Fruit fly (Drosophila melanogaster) whole organism, embryonic: ENCODE data around the gene Rab39.

Source experiments
- Abd-B ChIP-seq: fragments of 200-800 bp; sonication (Bioruptor generic); optimal IDR thresholded peaks from 2 replicates; lab custom pipeline; 2018; ENCODE audit warnings: missing biosample characterization, mild to moderate bottlenecking, missing genetic modification characterization, moderate library complexity
- Adf1 ChIP-seq: fragments of 200-800 bp; sonication (Bioruptor generic); IDR thresholded peaks from 2 replicates; pipeline ENCODE4 v1.3.6; 2022; ENCODE audit warnings: missing biosample characterization, missing genetic modification characterization
- Atf-2 ChIP-seq: fragments of 200-800 bp; sonication (Bioruptor generic); optimal IDR thresholded peaks from 2 replicates; lab custom pipeline; 2016; ENCODE audit warnings: missing biosample characterization, missing genetic modification characterization
- C15 ChIP-seq: fragments of 200-800 bp; sonication (Bioruptor generic); IDR thresholded peaks from 3 replicates; pipeline ENCODE4 v1.3.6; 2022; ENCODE audit warnings: missing biosample characterization, missing genetic modification characterization
- CG10462 ChIP-seq: fragments of 200-800 bp; sonication (Bioruptor generic); optimal IDR thresholded peaks from 2 replicates; lab custom pipeline; 2016; ENCODE audit warnings: missing biosample characterization, missing genetic modification characterization
- CG10654 ChIP-seq: fragments of 200-800 bp; sonication (Bioruptor generic); optimal IDR thresholded peaks from 2 replicates; lab custom pipeline; 2016; ENCODE audit warnings: missing biosample characterization, missing genetic modification characterization
- CG11085 ChIP-seq: fragments of 200-800 bp; sonication (Bioruptor generic); IDR thresholded peaks from 2 replicates; pipeline ENCODE4 v1.3.6; 2022; ENCODE audit warnings: missing biosample characterization, missing genetic modification characterization
- CG11398 ChIP-seq: fragments of 200-800 bp; sonication (Bioruptor generic); optimal IDR thresholded peaks from 2 replicates; lab custom pipeline; 2016; ENCODE audit warnings: missing biosample characterization, missing genetic modification characterization
- CG11723 ChIP-seq: fragments of 200-800 bp; sonication (Bioruptor generic); optimal IDR thresholded peaks from 2 replicates; lab custom pipeline; 2017; ENCODE audit warnings: missing biosample characterization, mild to moderate bottlenecking, missing genetic modification characterization
- CG13123 ChIP-seq: fragments of 200-800 bp; sonication (Bioruptor generic); optimal IDR thresholded peaks from 2 replicates; lab custom pipeline; 2016; ENCODE audit warnings: missing biosample characterization, missing genetic modification characterization
- CG13296 ChIP-seq: fragments of 200-800 bp; sonication (Bioruptor generic); optimal IDR thresholded peaks from 3 replicates; lab custom pipeline; 2018; ENCODE audit warnings: missing biosample characterization, mild to moderate bottlenecking, missing genetic modification characterization
- CG13775 ChIP-seq: fragments of 200-800 bp; sonication (Bioruptor generic); optimal IDR thresholded peaks from 3 replicates; lab custom pipeline; 2017; ENCODE audit warnings: missing biosample characterization, mild to moderate bottlenecking, missing genetic modification characterization
- CG14050 ChIP-seq: fragments of 200-800 bp; sonication (Bioruptor generic); IDR thresholded peaks from 3 replicates; pipeline ENCODE4 v1.3.6; 2022; ENCODE audit warnings: missing biosample characterization, missing genetic modification characterization
- CG15269 ChIP-seq: fragments of 200-800 bp; sonication (Bioruptor generic); optimal IDR thresholded peaks from 2 replicates; lab custom pipeline; 2018; ENCODE audit warnings: missing biosample characterization, mild to moderate bottlenecking, missing genetic modification characterization, moderate library complexity
- CG15479 ChIP-seq: fragments of 200-800 bp; sonication (Bioruptor generic); optimal IDR thresholded peaks from 3 replicates; lab custom pipeline; 2019; ENCODE audit warnings: missing biosample characterization, mild to moderate bottlenecking, missing genetic modification characterization, moderate library complexity
- CG16813 ChIP-seq: fragments of 200-800 bp; sonication (Bioruptor generic); IDR thresholded peaks from 3 replicates; pipeline ENCODE4 v1.3.6; 2022; ENCODE audit warnings: missing biosample characterization, missing genetic modification characterization; ENCODE audit not compliant: partially characterized antibody
- CG17359 ChIP-seq: fragments of 200-800 bp; sonication (Bioruptor generic); optimal IDR thresholded peaks from 3 replicates; lab custom pipeline; 2018; ENCODE audit warnings: missing biosample characterization, mild to moderate bottlenecking, missing genetic modification characterization, moderate library complexity
- CG17385 ChIP-seq: fragments of 200-800 bp; sonication (Bioruptor generic); optimal IDR thresholded peaks from 3 replicates; lab custom pipeline; 2018; ENCODE audit warnings: missing biosample characterization, mild to moderate bottlenecking, missing genetic modification characterization
- CG18476 ChIP-seq: fragments of 200-800 bp; sonication (Bioruptor generic); optimal IDR thresholded peaks from 2 replicates; lab custom pipeline; 2016; ENCODE audit warnings: missing biosample characterization, mild to moderate bottlenecking, missing genetic modification characterization
- CG2875 ChIP-seq: fragments of 200-800 bp; sonication (Bioruptor generic); optimal IDR thresholded peaks from 2 replicates; lab custom pipeline; 2017; ENCODE audit warnings: missing biosample characterization, mild to moderate bottlenecking, missing genetic modification characterization, missing genetic modification reagents
- CG30403 ChIP-seq: fragments of 200-800 bp; sonication (Bioruptor generic); optimal IDR thresholded peaks from 3 replicates; lab custom pipeline; 2016; ENCODE audit warnings: missing biosample characterization, missing genetic modification characterization
- CG30431 ChIP-seq: fragments of 200-800 bp; sonication (Bioruptor generic); optimal IDR thresholded peaks from 2 replicates; lab custom pipeline; 2017; ENCODE audit warnings: missing biosample characterization, missing genetic modification characterization
- CG31224 ChIP-seq: fragments of 200-800 bp; sonication (Bioruptor generic); IDR thresholded peaks from 2 replicates; pipeline ENCODE4 v1.3.6; 2022; ENCODE audit warnings: missing biosample characterization, missing genetic modification characterization
- CG6272 ChIP-seq: fragments of 200-800 bp; sonication (Bioruptor generic); IDR thresholded peaks from 2 replicates; pipeline ENCODE4 v1.3.6; 2022; ENCODE audit warnings: missing biosample characterization, missing genetic modification characterization
- CG6654 ChIP-seq: fragments of 200-800 bp; sonication (Bioruptor generic); optimal IDR thresholded peaks from 2 replicates; lab custom pipeline; 2017; ENCODE audit warnings: missing biosample characterization, mild to moderate bottlenecking, missing genetic modification characterization
- CG7928 ChIP-seq: fragments of 200-800 bp; sonication (Bioruptor generic); optimal IDR thresholded peaks from 2 replicates; lab custom pipeline; 2017; ENCODE audit warnings: missing biosample characterization, mild to moderate bottlenecking, missing genetic modification characterization
- CG8281 ChIP-seq: fragments of 200-800 bp; sonication (Bioruptor generic); optimal IDR thresholded peaks from 2 replicates; lab custom pipeline; 2018; ENCODE audit warnings: missing biosample characterization, mild to moderate bottlenecking, missing genetic modification characterization, moderate library complexity
- CTCF ChIP-seq: fragments of 200-800 bp; sonication (Bioruptor generic); optimal IDR thresholded peaks from 2 replicates; lab custom pipeline; 2017; ENCODE audit warnings: missing biosample characterization, mild to moderate bottlenecking, missing genetic modification characterization, moderate library complexity
- Deaf1 ChIP-seq: fragments of 200-800 bp; optimal IDR thresholded peaks from 3 replicates; lab custom pipeline; 2019; ENCODE audit warnings: missing biosample characterization, mild to moderate bottlenecking, missing genetic modification characterization, moderate library complexity
- Drgx ChIP-seq: fragments of 200-800 bp; sonication (Bioruptor generic); IDR thresholded peaks from 2 replicates; pipeline ENCODE4 v1.3.6; 2022; ENCODE audit warnings: missing biosample characterization, missing genetic modification characterization
- E2f2 ChIP-seq: fragments of 200-800 bp; sonication (Bioruptor generic); IDR thresholded peaks from 2 replicates; pipeline ENCODE4 v1.3.6; 2022; ENCODE audit warnings: missing biosample characterization, missing genetic modification characterization
- Kr ChIP-seq: fragments of 200-800 bp; sonication (Bioruptor generic); optimal IDR thresholded peaks from 2 replicates; lab custom pipeline; 2017; ENCODE audit warnings: missing biosample characterization, mild to moderate bottlenecking, missing genetic modification characterization
- MESR4 ChIP-seq: fragments of 200-800 bp; sonication (Bioruptor generic); optimal IDR thresholded peaks from 2 replicates; lab custom pipeline; 2018; ENCODE audit warnings: missing biosample characterization, mild to moderate bottlenecking, missing genetic modification characterization, moderate library complexity
- Nf-YB ChIP-seq: fragments of 200-800 bp; sonication (Bioruptor generic); optimal IDR thresholded peaks from 3 replicates; lab custom pipeline; 2019; ENCODE audit warnings: missing biosample characterization, mild to moderate bottlenecking, missing genetic modification characterization, moderate library complexity
- Sry-δ ChIP-seq: fragments of 200-800 bp; sonication (Bioruptor generic); optimal IDR thresholded peaks from 2 replicates; lab custom pipeline; 2016; ENCODE audit warnings: missing biosample characterization, missing genetic modification characterization
- da ChIP-seq: fragments of 200-800 bp; sonication (Bioruptor generic); optimal IDR thresholded peaks from 2 replicates; lab custom pipeline; 2016; ENCODE audit warnings: missing biosample characterization, missing genetic modification characterization
- dimm ChIP-seq: fragments of 200-800 bp; sonication (Bioruptor generic); IDR thresholded peaks from 2 replicates; pipeline ENCODE4 v1.3.6; 2022; ENCODE audit warnings: missing biosample characterization, missing genetic modification characterization
- dpn ChIP-seq, 2 experiments: fragments of 200-800 bp; sonication (Bioruptor generic); optimal IDR thresholded peaks; 3 replicates each; lab custom pipeline; 2016; ENCODE audit warnings: missing biosample characterization in 2 of 2, missing genetic modification characterization in 2 of 2
- emc ChIP-seq: fragments of 200-800 bp; sonication (Bioruptor generic); optimal IDR thresholded peaks from 2 replicates; lab custom pipeline; 2016; ENCODE audit warnings: missing biosample characterization, missing genetic modification characterization
- gt ChIP-seq: fragments of 200-800 bp; sonication (Bioruptor generic); IDR thresholded peaks from 2 replicates; pipeline ENCODE4 v1.3.6; 2022; ENCODE audit warnings: missing biosample characterization, missing genetic modification characterization
- ind ChIP-seq: fragments of 200-800 bp; sonication (Bioruptor generic); optimal IDR thresholded peaks from 3 replicates; lab custom pipeline; 2016; ENCODE audit warnings: missing biosample characterization, missing genetic modification characterization
- jing ChIP-seq: fragments of 200-800 bp; sonication (Bioruptor generic); optimal IDR thresholded peaks from 2 replicates; lab custom pipeline; 2018; ENCODE audit warnings: missing biosample characterization, mild to moderate bottlenecking, missing genetic modification characterization
- maf-S ChIP-seq: fragments of 200-800 bp; sonication (Bioruptor generic); optimal IDR thresholded peaks from 2 replicates; lab custom pipeline; 2016; ENCODE audit warnings: missing biosample characterization, missing genetic modification characterization
- p53 ChIP-seq: fragments of 200-800 bp; sonication (Bioruptor generic); optimal IDR thresholded peaks from 2 replicates; lab custom pipeline; 2016; ENCODE audit warnings: missing biosample characterization, missing genetic modification characterization
- pros ChIP-seq: fragments of 200-800 bp; sonication (Bioruptor generic); optimal IDR thresholded peaks from 3 replicates; lab custom pipeline; 2019; ENCODE audit warnings: missing biosample characterization, mild to moderate bottlenecking, missing genetic modification characterization, moderate library complexity
- pzg ChIP-seq: fragments of 200-800 bp; sonication (Bioruptor generic); optimal IDR thresholded peaks from 3 replicates; lab custom pipeline; 2018; ENCODE audit warnings: missing biosample characterization, mild to moderate bottlenecking, missing genetic modification characterization, moderate library complexity
- tgo ChIP-seq: fragments of 200-800 bp; sonication (Bioruptor generic); IDR thresholded peaks from 3 replicates; pipeline ENCODE4 v1.3.6; 2022; ENCODE audit warnings: missing biosample characterization, missing genetic modification characterization
- ttk ChIP-seq: fragments of 200-800 bp; sonication (Bioruptor generic); IDR thresholded peaks from 2 replicates; pipeline ENCODE4 v2.1.2; 2022; ENCODE audit warnings: missing biosample characterization, missing genetic modification characterization
- tx ChIP-seq: fragments of 200-800 bp; sonication (Bioruptor generic); optimal IDR thresholded peaks from 2 replicates; lab custom pipeline; 2016; ENCODE audit warnings: missing biosample characterization, missing genetic modification characterization

Gene Rab39

DNA sequence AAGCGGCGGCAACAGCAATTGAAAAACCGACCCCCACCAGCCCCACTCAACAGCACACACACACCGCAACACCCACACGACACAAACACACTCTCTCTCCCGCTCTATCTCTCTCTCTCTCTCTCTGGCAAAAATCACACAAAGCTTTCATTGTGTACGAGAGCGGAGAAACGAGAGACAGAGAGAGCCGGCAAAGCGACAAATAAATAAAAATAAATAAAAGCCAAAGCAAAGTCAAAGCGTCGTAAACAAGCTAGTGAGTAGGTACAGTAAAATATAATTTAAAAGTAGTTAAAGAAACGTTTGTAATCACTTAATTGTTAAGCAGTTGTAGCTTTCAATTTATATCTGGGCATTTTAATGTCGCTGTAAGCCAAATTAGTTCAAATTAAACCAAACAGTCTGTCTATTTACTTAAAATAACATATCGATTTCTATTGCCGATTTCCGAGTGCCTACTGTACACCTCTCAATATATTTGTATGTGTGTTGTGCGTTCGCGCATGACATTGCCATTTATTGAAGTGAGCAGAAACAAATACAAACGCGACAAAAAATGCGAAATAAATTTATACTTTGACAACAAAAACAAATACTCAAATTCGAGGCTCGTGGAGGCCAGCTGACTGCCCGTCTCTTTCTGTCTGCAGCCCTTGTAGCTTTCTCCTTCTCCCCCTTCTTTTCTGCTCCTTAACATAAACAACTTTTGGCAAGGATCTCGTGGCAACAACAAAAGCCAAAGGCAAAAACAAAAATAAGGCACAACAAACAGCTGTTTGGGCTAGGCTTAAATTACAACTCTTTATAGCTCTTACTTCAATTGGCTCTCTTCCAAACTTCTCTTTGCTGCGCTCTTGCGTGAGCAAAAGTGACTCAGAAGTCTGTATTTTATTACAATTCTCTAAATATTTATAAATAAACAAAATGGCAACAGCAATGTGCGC, 37.7 kb upstream of the Rab39 start (continued):
- TF ChIP-seq CG6654 (GFP tag; lab: Kevin White, UChicago) (peak; percentile 59), Sry-δ (peak; percentile 47), CG15479 (GFP tag; lab: Kevin White, UChicago) (no peak), ind (GFP tag; lab: Kevin White, UChicago) (peak; percentile 94), CG17385 (peak; percentile 91), Drgx (GFP tag; lab: Robert Waterston, UW) (peak; percentile 97), C15 (GFP tag; lab: Robert Waterston, UW) (peak; percentile 84; the same call in 2 of the 3 replicates), pzg (GFP tag; lab: Kevin White, UChicago) (peak; percentile 8), dpn (GFP tag; optimal IDR thresholded peaks at IDR 0.05; lab: Kevin White, UChicago) (peak; percentile 90 to 91), pros (no peak), CG13775 (GFP tag; lab: Kevin White, UChicago) (peak; percentile 83), dimm (GFP tag; lab: Robert Waterston, UW) (peak; percentile 55; the same call in 1 of the 2 replicates), Adf1 (GFP tag; lab: Robert Waterston, UW) (peak; percentile 80), CG18476 (peak; percentile 83), CG31224 (peak; percentile 85), CG8281 (tag; lab: Kevin White, UChicago) (peak; percentile 72), Nf-YB (GFP tag; lab: Kevin White, UChicago) (peak; percentile 69), CG30403 (peak; percentile 93), tx (GFP tag; lab: Kevin White, UChicago) (peak; percentile 85), CG13123 (GFP tag; lab: Kevin White, UChicago) (peak; percentile 36), CG13296 (GFP tag; lab: Kevin White, UChicago) (peak; percentile 96), CG15269 (tag; lab: Kevin White, UChicago) (peak; percentile 96), CG6272 (GFP tag; lab: Robert Waterston, UW) (peak; percentile 74), CG14050 (GFP tag; lab: Robert Waterston, UW) (peak; percentile 90), CG16813 (GFP tag; lab: Robert Waterston, UW) (no peak), Atf-2 (peak; percentile 78), CG11723 (GFP tag; lab: Kevin White, UChicago) (peak; percentile 70), Kr (no peak), E2f2 (GFP tag; lab: Robert Waterston, UW) (peak; percentile 69), CG10654 (GFP tag; lab: Kevin White, UChicago) (peak; percentile 74), CG11085 (GFP tag; lab: Robert Waterston, UW) (peak; percentile 88), tgo (GFP tag; lab: Robert Waterston, UW) (peak; percentile 92), gt (GFP tag; lab: Robert Waterston, UW) (peak; percentile 26; the same call in 1 of the 2 replicates), CG10462 (GFP tag; lab: Kevin White, UChicago) (peak; percentile 62), CG17359 (tag; lab: Kevin White, UChicago) (peak; percentile 89), da (GFP tag; lab: Kevin White, UChicago) (peak; percentile 39), ttk (GFP tag; lab: Robert Waterston, UW) (peak; percentile 82), Abd-B (GFP tag; lab: Kevin White, UChicago) (peak; percentile 86), jing (peak; percentile 56), CTCF (GFP tag; lab: Kevin White, UChicago) (peak; percentile 38), CG2875 (GFP tag; lab: Kevin White, UChicago) (peak; percentile 70), Deaf1 (peak; percentile 76), p53 (GFP tag; lab: Kevin White, UChicago) (peak; percentile 60), MESR4 (GFP tag; lab: Kevin White, UChicago) (peak; percentile 23), maf-S (peak; percentile 77), CG11398 (GFP tag; lab: Kevin White, UChicago) (peak; percentile 75), CG7928 (GFP tag; lab: Kevin White, UChicago) (peak; percentile 68), CG30431 (GFP tag; lab: Kevin White, UChicago) (peak; percentile 64), emc (GFP tag; lab: Kevin White, UChicago) (peak; percentile 66)
